Worm (Caenorhabditis elegans): ENCODE data around the gene F46E10.3.
A peak's percentile ranks its signal among the peaks of the same experiment; 100 is the strongest.

F46E10.3 gene

DNA sequence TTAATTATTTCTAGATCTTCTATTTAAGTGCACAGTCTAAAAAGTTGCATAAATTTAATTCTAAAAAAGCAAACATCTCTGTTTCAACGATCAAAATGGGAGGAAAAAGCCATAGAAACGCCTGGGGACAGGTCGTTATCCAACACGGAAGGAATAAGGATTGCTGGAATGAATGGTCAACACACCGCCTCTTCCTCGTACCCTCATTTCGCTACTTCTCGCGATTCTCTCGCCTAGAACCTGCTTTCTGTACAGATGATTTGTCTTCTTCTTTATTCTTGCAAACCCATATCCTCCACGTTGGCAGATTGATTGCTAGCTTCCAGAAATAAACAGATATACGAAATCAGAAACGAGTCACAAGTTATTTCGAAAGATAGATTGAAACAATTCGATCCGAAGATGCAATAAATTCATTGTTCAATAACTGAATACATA, 3.2 kb upstream of the F46E10.3 start, which contains the start of gene dpy-11 (continued):
- peak; percentile 46 for TF ChIP-seq gei-8 (GFP tag; optimal IDR thresholded peaks at IDR 0.05)
- no peak for TF ChIP-seq cey-2 (tag; optimal IDR thresholded peaks at IDR 0.05; ENCODE audit: borderline replicate concordance, insufficient read depth)
- TF ChIP-seq tra-1 (GFP tag; IDR thresholded peaks at IDR 0.05): 0 out of 2 replicates have a peak, but pooled peaks have one; percentile 48
- TF ChIP-seq mes-2 (tag; optimal IDR thresholded peaks at IDR 0.05; ENCODE audit: poor library complexity, severe bottlenecking): peak; percentile 55
- no peak for TF ChIP-seq F26F4.8 (GFP tag; conservative IDR thresholded peaks at IDR 0.05)
- peak in 1 of 2 experiments; percentile 48 for TF ChIP-seq mdl-1 (tag; optimal IDR thresholded peaks at IDR 0.05)
- peak; percentile 53 for TF ChIP-seq spr-1 (tag; optimal IDR thresholded peaks at IDR 0.05)
- 0 out of 2 replicates have a peak, but pooled peaks have one; percentile 8 for TF ChIP-seq php-3 (GFP tag; IDR thresholded peaks at IDR 0.05)
- TF ChIP-seq lim-7 (GFP tag; IDR thresholded peaks at IDR 0.05): 0 out of 2 replicates have a peak, but pooled peaks have one; percentile 18
- TF ChIP-seq mdt-29 (GFP tag; IDR thresholded peaks at IDR 0.05): peak; percentile 49; the same call in 1 of the 2 replicates
- TF ChIP-seq Y105C5A.15 (GFP tag; IDR thresholded peaks at IDR 0.05): 0 out of 2 replicates have a peak, but pooled peaks have one; percentile 46
- peak; percentile 45 for TF ChIP-seq dmd-6 (GFP tag; IDR thresholded peaks at IDR 0.05)
- TF ChIP-seq pqm-1 (tag; optimal IDR thresholded peaks at IDR 0.05): no peak
- TF ChIP-seq lir-3 (tag; optimal IDR thresholded peaks at IDR 0.05): no peak
- TF ChIP-seq madf-9 (GFP tag; conservative IDR thresholded peaks at IDR 0.05): peak; percentile 59; the same call in 1 of the 2 replicates
- peak; percentile 39 for TF ChIP-seq nhr-77 (tag; optimal IDR thresholded peaks at IDR 0.05)

DNA sequence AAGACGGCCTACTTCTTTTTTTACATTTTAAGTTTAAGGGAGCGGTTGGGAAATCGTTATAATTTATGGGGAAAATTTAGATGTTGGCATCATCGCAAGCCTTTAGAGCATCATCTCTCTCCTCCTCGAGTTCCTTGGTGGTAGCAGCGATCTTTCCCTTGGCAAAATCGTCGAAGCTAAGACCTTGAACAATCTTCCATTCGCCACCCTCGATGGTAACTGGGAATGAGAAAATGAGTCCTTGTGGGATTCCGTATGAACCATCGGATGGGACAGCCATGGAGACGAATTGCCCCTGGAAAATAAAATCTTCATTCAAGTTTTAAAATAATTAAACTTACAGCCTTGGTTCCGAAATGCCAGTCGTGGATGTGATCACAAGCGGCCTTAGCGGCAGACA, 2.8 kb upstream of the F46E10.3 start:
- TF ChIP-seq ZK546.5 (tag; optimal IDR thresholded peaks at IDR 0.05) (no peak), madf-9 (GFP tag; conservative IDR thresholded peaks at IDR 0.05) (0 out of 2 replicates have a peak, but pooled peaks have one; percentile 2), gei-8 (GFP tag; optimal IDR thresholded peaks at IDR 0.05) (no peak), dmd-6 (GFP tag; IDR thresholded peaks at IDR 0.05) (peak; percentile 12; the same call in 1 of the 2 replicates), D1046.2 (GFP tag; IDR thresholded peaks at IDR 0.05) (no peak), unc-39 (tag; optimal IDR thresholded peaks at IDR 0.05) (no peak)

ce11 chrV:6516491-6517304, 1.4 kb upstream of the F46E10.3 start, which contains the start of gene mdh-1:
Gene mdh-1, minus strand, starts transcription at chrV:6516526.
- no peak for TF ChIP-seq dmd-6 (GFP tag; IDR thresholded peaks at IDR 0.05)
- TF ChIP-seq lin-29 (GFP tag; IDR thresholded peaks at IDR 0.05): no peak
- peak; percentile 92 for TF ChIP-seq aha-1 (tag)
- peak; percentile 33 for TF ChIP-seq nhr-28 (tag; optimal IDR thresholded peaks at IDR 0.05)
- TF ChIP-seq mdl-1 (tag; optimal IDR thresholded peaks at IDR 0.05): no peak
- 0 out of 2 replicates have a peak, but pooled peaks have one; percentile 5 for TF ChIP-seq madf-9 (GFP tag; conservative IDR thresholded peaks at IDR 0.05)
- no peak for TF ChIP-seq nhr-10 (tag; optimal IDR thresholded peaks at IDR 0.05)
- peak; percentile 10 for TF ChIP-seq pqm-1 (tag; optimal IDR thresholded peaks at IDR 0.05)
- peak; percentile 9 for TF ChIP-seq mes-2 (tag; optimal IDR thresholded peaks at IDR 0.05; ENCODE audit: poor library complexity, severe bottlenecking)
- no peak for TF ChIP-seq daf-16 (GFP tag; optimal IDR thresholded peaks at IDR 0.05)
- TF ChIP-seq daf-16 (tag; optimal IDR thresholded peaks at IDR 0.05): peak; percentile 46
- peak; percentile 12 for TF ChIP-seq mep-1 (tag; optimal IDR thresholded peaks at IDR 0.05)
- TF ChIP-seq tag-97 (GFP tag; IDR thresholded peaks at IDR 0.05): no peak
- TF ChIP-seq ceh-28 (tag; optimal IDR thresholded peaks at IDR 0.05): peak; percentile 14
- TF ChIP-seq spr-1 (tag; optimal IDR thresholded peaks at IDR 0.05): no peak
- TF ChIP-seq zfp-3 (GFP tag; conservative IDR thresholded peaks at IDR 0.05): peak; percentile 13; the same call in 1 of the 2 replicates
- 0 out of 2 replicates have a peak, but pooled peaks have one; percentile 25 for TF ChIP-seq lim-7 (GFP tag; IDR thresholded peaks at IDR 0.05)
- peak; percentile 39 for TF ChIP-seq dpl-1 (GFP tag; optimal IDR thresholded peaks at IDR 0.05)
- TF ChIP-seq unc-62 (GFP tag; optimal IDR thresholded peaks at IDR 0.05 in 1 of 2): peak in 1 of 2 experiments; percentile 97
- TF ChIP-seq unc-62 (tag; optimal IDR thresholded peaks at IDR 0.05): no peak
- no peak for TF ChIP-seq nhr-237 (tag; optimal IDR thresholded peaks at IDR 0.05)
